Worm (Caenorhabditis elegans): ENCODE data around the gene F22B3.8.

Gene F22B3.8

ce11 chrIV:11474067-11474466 is 49.3 kb upstream of the F22B3.8 start (continued):
- TF ChIP-seq B0019.2 (GFP tag; conservative IDR thresholded peaks at IDR 0.05) (peak; percentile 70), snpc-1.1 (tag; optimal IDR thresholded peaks at IDR 0.05; ENCODE audit: insufficient read depth) (peak; percentile 67), mxl-1 (tag; optimal IDR thresholded peaks at IDR 0.05) (peak; percentile 94), F49E8.2 (tag; optimal IDR thresholded peaks at IDR 0.05; ENCODE audit: insufficient read depth) (peak; percentile 86), attf-5 (GFP tag; optimal IDR thresholded peaks at IDR 0.05) (peak; percentile 90), ceh-79 (tag; optimal IDR thresholded peaks at IDR 0.05) (peak; percentile 99), mcd-1 (GFP tag; IDR thresholded peaks at IDR 0.05) (peak; percentile 70), F23B12.7 (tag; optimal IDR thresholded peaks at IDR 0.05; ENCODE audit: insufficient read depth) (peak; percentile 83), C06A6.2 (GFP tag; conservative IDR thresholded peaks at IDR 0.05) (peak; percentile 46; the same call in 1 of the 2 replicates), mes-4 (tag; optimal IDR thresholded peaks at IDR 0.05) (peak; percentile 87), sdz-38 (tag; optimal IDR thresholded peaks at IDR 0.05) (peak; percentile 69), let-526 (GFP tag; IDR thresholded peaks at IDR 0.05) (peak; percentile 29; the same call in 1 of the 2 replicates), let-607 (tag; optimal IDR thresholded peaks at IDR 0.05) (peak; percentile 56 to 66), ZK185.1 (tag; optimal IDR thresholded peaks at IDR 0.05; ENCODE audit: poor library complexity, severe bottlenecking) (peak; percentile 94), lag-1 (GFP tag; IDR thresholded peaks at IDR 0.05) (no peak), dpff-1 (tag; optimal IDR thresholded peaks at IDR 0.05) (peak; percentile 63), cebp-1 (GFP tag; IDR thresholded peaks at IDR 0.05) (no peak), cebp-1 (tag; optimal IDR thresholded peaks at IDR 0.05) (peak; percentile 84), tbp1 (GFP tag; optimal IDR thresholded peaks at IDR 0.05) (peak; percentile 97), chd-7 (tag; optimal IDR thresholded peaks at IDR 0.05) (peak; percentile 89), tlf-1 (GFP tag; optimal IDR thresholded peaks at IDR 0.05) (peak; percentile 80), hsf-1 (GFP tag; IDR thresholded peaks at IDR 0.05) (peak; percentile 82), B0035.1 (tag; optimal IDR thresholded peaks at IDR 0.05) (peak; percentile 74), lsy-27 (tag; optimal IDR thresholded peaks at IDR 0.05; ENCODE audit: borderline replicate concordance, insufficient read depth) (peak; percentile 88), ceh-91 (GFP tag; IDR thresholded peaks at IDR 0.05) (peak; percentile 59; the same call in 1 of the 2 replicates), ztf-28 (GFP tag; IDR thresholded peaks at IDR 0.05) (peak; percentile 95), F57C9.4 (tag; optimal IDR thresholded peaks at IDR 0.05) (peak; percentile 53), akir-1 (GFP tag; optimal IDR thresholded peaks at IDR 0.05) (peak; percentile 72), B0261.1 (tag; optimal IDR thresholded peaks at IDR 0.05) (peak; percentile 87), madf-3 (GFP tag; IDR thresholded peaks at IDR 0.05) (0 out of 2 replicates have a peak, but pooled peaks have one; percentile 44), ets-4 (GFP tag; optimal IDR thresholded peaks at IDR 0.05) (peak; percentile 93), nfya-1 (tag; optimal IDR thresholded peaks at IDR 0.05; ENCODE audit: borderline replicate concordance, insufficient read depth) (no peak), D2030.7 (GFP tag; IDR thresholded peaks at IDR 0.05) (peak; percentile 85), ztf-18 (tag; optimal IDR thresholded peaks at IDR 0.05) (peak; percentile 83), Y95B8A.8 (GFP tag; IDR thresholded peaks at IDR 0.05) (peak; percentile 70; the same call in 1 of the 2 replicates), T26A5.8 (tag; optimal IDR thresholded peaks at IDR 0.05) (peak; percentile 87), ztf-3 (GFP tag; optimal IDR thresholded peaks at IDR 0.05) (peak; percentile 64), ceh-100 (GFP tag; IDR thresholded peaks at IDR 0.05) (peak; percentile 68), ceh-40 (GFP tag; IDR thresholded peaks at IDR 0.05) (peak; percentile 90), zim-3 (tag; optimal IDR thresholded peaks at IDR 0.05) (peak; percentile 98), K12H6.12 (tag; optimal IDR thresholded peaks at IDR 0.05) (peak; percentile 48), F37B4.10 (GFP tag; IDR thresholded peaks at IDR 0.05) (peak; percentile 95), hmg-1.2 (GFP tag; IDR thresholded peaks at IDR 0.05) (peak; percentile 79), F57A8.1 (GFP tag; optimal IDR thresholded peaks at IDR 0.05) (peak; percentile 96), F22D6.2 (tag; optimal IDR thresholded peaks at IDR 0.05) (peak; percentile 70), nfya-2 (GFP tag; IDR thresholded peaks at IDR 0.05) (0 out of 2 replicates have a peak, but pooled peaks have one; percentile 75), sptf-2 (GFP tag; optimal IDR thresholded peaks at IDR 0.05) (peak; percentile 97)
